Worm (Caenorhabditis elegans) whole organism, L3 larva: Measurements from ENCODE around the gene hpo-40.

Experiments
- R02D3.7 ChIP-seq: fragments of 150-350 bp; optimal IDR thresholded peaks from 2 replicates; lab custom pipeline; 2014; ENCODE audit warnings: missing biosample characterization, missing genetic modification characterization
- ZK546.5 ChIP-seq: sonication (generic microtip); optimal IDR thresholded peaks from 2 replicates; lab custom pipeline; 2017; ENCODE audit warnings: missing biosample characterization, missing genetic modification characterization
- aly-2 ChIP-seq: fragments of 150-350 bp; optimal IDR thresholded peaks from 2 replicates; lab custom pipeline; 2014; ENCODE audit warnings: missing biosample characterization, missing genetic modification characterization
- ama-1 ChIP-seq: fragments of 150-350 bp; optimal IDR thresholded peaks from 2 replicates; lab custom pipeline; 2018
- ceh-16 ChIP-seq: sonication (generic microtip); optimal IDR thresholded peaks from 2 replicates; lab custom pipeline; 2017; ENCODE audit warnings: missing biosample characterization, missing genetic modification characterization
- ceh-28 ChIP-seq: fragments of 150-350 bp; optimal IDR thresholded peaks from 2 replicates; lab custom pipeline; 2014; ENCODE audit warnings: missing biosample characterization, missing genetic modification reagents, missing genetic modification characterization
- ceh-82 ChIP-seq: fragments of 150-350 bp; optimal IDR thresholded peaks from 2 replicates; lab custom pipeline; 2014; ENCODE audit warnings: missing biosample characterization, missing genetic modification characterization
- ceh-9 ChIP-seq: sonication (generic microtip); optimal IDR thresholded peaks from 2 replicates; lab custom pipeline; 2018; ENCODE audit warnings: missing biosample characterization, missing genetic modification characterization
- daf-12 ChIP-seq: fragments of 150-350 bp; optimal IDR thresholded peaks from 2 replicates; lab custom pipeline; 2014; ENCODE audit warnings: missing biosample characterization, missing genetic modification reagents, missing genetic modification characterization
- egl-27 ChIP-seq: sonication (generic microtip); optimal IDR thresholded peaks from 4 replicates; lab custom pipeline; 2017; ENCODE audit warnings: missing biosample characterization, missing genetic modification reagents, missing genetic modification characterization
- egl-5 ChIP-seq: fragments of 150-350 bp; optimal IDR thresholded peaks from 2 replicates; lab custom pipeline; 2017; ENCODE audit warnings: missing biosample characterization, missing genetic modification reagents, missing genetic modification characterization, inconsistent platforms
- elt-1 ChIP-seq: fragments of 150-350 bp; optimal IDR thresholded peaks from 2 replicates; lab custom pipeline; 2014; ENCODE audit warnings: missing biosample characterization, missing genetic modification characterization
- elt-2 ChIP-seq: sonication (generic microtip); optimal IDR thresholded peaks from 2 replicates; lab custom pipeline; 2016; ENCODE audit warnings: missing genetic modification reagents, mild to moderate bottlenecking, missing genetic modification characterization, missing compliant biosample characterization
- elt-3 ChIP-seq, 3 experiments: fragments of 150-350 bp in 1 of 3; sonication (generic microtip) in 2 of 3; optimal IDR thresholded peaks; 2 replicates in 2 of 3; 4 replicates in 1 of 3; lab custom pipeline; 2014 to 2017; ENCODE audit warnings: missing biosample characterization in 3 of 3, missing genetic modification characterization in 3 of 3
- eor-1 ChIP-seq, 2 experiments: fragments of 150-350 bp; optimal IDR thresholded peaks; 2 replicates each; lab custom pipeline; 2014 to 2018; ENCODE audit warnings: missing biosample characterization in 2 of 2, missing genetic modification characterization in 2 of 2
- fkh-10 ChIP-seq: sonication (generic microtip); optimal IDR thresholded peaks from 2 replicates; lab custom pipeline; 2017; ENCODE audit warnings: missing biosample characterization, missing genetic modification reagents, missing genetic modification characterization
- fkh-2 ChIP-seq: fragments of 150-350 bp; optimal IDR thresholded peaks from 2 replicates; lab custom pipeline; 2014; ENCODE audit warnings: missing biosample characterization, missing genetic modification reagents, missing genetic modification characterization
- fos-1 ChIP-seq: fragments of 150-350 bp; optimal IDR thresholded peaks from 2 replicates; lab custom pipeline; 2014; ENCODE audit warnings: missing biosample characterization, missing genetic modification characterization
- hmg-11 ChIP-seq: sonication (generic microtip); optimal IDR thresholded peaks from 2 replicates; lab custom pipeline; 2016; ENCODE audit warnings: missing genetic modification characterization, missing compliant biosample characterization
- jun-1 ChIP-seq: fragments of 150-350 bp; optimal IDR thresholded peaks from 2 replicates; lab custom pipeline; 2014; ENCODE audit warnings: missing biosample characterization, missing genetic modification reagents, missing genetic modification characterization
- lin-15B ChIP-seq: fragments of 150-350 bp; optimal IDR thresholded peaks from 2 replicates; lab custom pipeline; 2014; ENCODE audit warnings: missing biosample characterization, missing genetic modification characterization
- lin-39 ChIP-seq: fragments of 150-350 bp; optimal IDR thresholded peaks from 2 replicates; lab custom pipeline; 2018; ENCODE audit warnings: missing biosample characterization, missing genetic modification reagents, missing genetic modification characterization
- lsy-12 ChIP-seq: sonication (generic microtip); optimal IDR thresholded peaks from 2 replicates; lab custom pipeline; 2016; ENCODE audit warnings: mild to moderate bottlenecking, missing genetic modification characterization, missing compliant biosample characterization
- mdl-1 ChIP-seq: fragments of 150-350 bp; optimal IDR thresholded peaks from 2 replicates; lab custom pipeline; 2014; ENCODE audit warnings: missing biosample characterization, missing genetic modification characterization
- mml-1 ChIP-seq: fragments of 150-350 bp; sonication (generic microtip); optimal IDR thresholded peaks from 3 replicates; lab custom pipeline; 2014; ENCODE audit warnings: missing biosample characterization, missing genetic modification characterization
- nfya-1 ChIP-seq: sonication (generic microtip); optimal IDR thresholded peaks from 2 replicates; lab custom pipeline; 2017; ENCODE audit warnings: missing genetic modification characterization, mild to moderate bottlenecking, missing compliant biosample characterization, antibody characterized with exemption, moderate library complexity; ENCODE audit not compliant: insufficient read depth
- nhr-11 ChIP-seq: fragments of 150-350 bp; optimal IDR thresholded peaks from 2 replicates; lab custom pipeline; 2014; ENCODE audit warnings: missing biosample characterization, missing genetic modification characterization
- nhr-12 ChIP-seq: fragments of 150-350 bp; optimal IDR thresholded peaks from 2 replicates; lab custom pipeline; 2014; ENCODE audit warnings: missing biosample characterization, missing genetic modification characterization
- nhr-23 ChIP-seq: fragments of 150-350 bp; optimal IDR thresholded peaks from 2 replicates; lab custom pipeline; 2014; ENCODE audit warnings: missing biosample characterization, missing genetic modification reagents, missing genetic modification characterization
- nhr-237 ChIP-seq: fragments of 150-350 bp; optimal IDR thresholded peaks from 2 replicates; lab custom pipeline; 2014; ENCODE audit warnings: missing biosample characterization, missing genetic modification characterization
- nhr-25 ChIP-seq: sonication (generic microtip); optimal IDR thresholded peaks from 2 replicates; lab custom pipeline; 2017; ENCODE audit warnings: missing biosample characterization, missing genetic modification characterization
- nhr-28 ChIP-seq: fragments of 150-350 bp; optimal IDR thresholded peaks from 2 replicates; lab custom pipeline; 2014; ENCODE audit warnings: missing biosample characterization, missing genetic modification characterization
- nhr-43 ChIP-seq: sonication (generic microtip); optimal IDR thresholded peaks from 2 replicates; lab custom pipeline; 2016; ENCODE audit warnings: mild to moderate bottlenecking, missing genetic modification characterization, missing compliant biosample characterization; ENCODE audit not compliant: poor library complexity, severe bottlenecking
- nhr-67 ChIP-seq: fragments of 150-350 bp; optimal IDR thresholded peaks from 2 replicates; lab custom pipeline; 2014; ENCODE audit warnings: missing biosample characterization, missing genetic modification characterization
- nhr-76 ChIP-seq: fragments of 150-350 bp; sonication (generic microtip); optimal IDR thresholded peaks from 5 replicates; lab custom pipeline; 2014; ENCODE audit warnings: missing biosample characterization, missing genetic modification characterization
- nhr-77 ChIP-seq: fragments of 150-350 bp; optimal IDR thresholded peaks from 2 replicates; lab custom pipeline; 2014; ENCODE audit warnings: missing biosample characterization, missing genetic modification characterization
- pha-4 ChIP-seq: fragments of 150-350 bp; optimal IDR thresholded peaks from 2 replicates; lab custom pipeline; 2014; ENCODE audit warnings: missing biosample characterization, missing genetic modification reagents, missing genetic modification characterization
- pqm-1 ChIP-seq: fragments of 150-350 bp; optimal IDR thresholded peaks from 2 replicates; lab custom pipeline; 2017; ENCODE audit warnings: missing biosample characterization, missing genetic modification characterization, inconsistent platforms
- sea-2 ChIP-seq: fragments of 150-350 bp; sonication (generic microtip); optimal IDR thresholded peaks from 4 replicates; lab custom pipeline; 2014; ENCODE audit warnings: missing biosample characterization, missing genetic modification reagents, missing genetic modification characterization
- skn-1 ChIP-seq: fragments of 150-350 bp; optimal IDR thresholded peaks from 2 replicates; lab custom pipeline; 2014; ENCODE audit warnings: missing biosample characterization, missing genetic modification characterization
- snpc-4 ChIP-seq: fragments of 150-350 bp; optimal IDR thresholded peaks from 2 replicates; lab custom pipeline; 2014; ENCODE audit warnings: missing biosample characterization, missing genetic modification characterization
- tbx-2 ChIP-seq: sonication (generic microtip); optimal IDR thresholded peaks from 2 replicates; lab custom pipeline; 2016; ENCODE audit warnings: mild to moderate bottlenecking, missing genetic modification characterization, missing compliant biosample characterization
- unc-39 ChIP-seq: sonication (generic microtip); optimal IDR thresholded peaks from 4 replicates; lab custom pipeline; 2017; ENCODE audit warnings: missing biosample characterization, missing genetic modification characterization
- unc-62 ChIP-seq: fragments of 150-350 bp; sonication (generic microtip); optimal IDR thresholded peaks from 4 replicates; lab custom pipeline; 2014; ENCODE audit warnings: missing biosample characterization, missing genetic modification reagents, missing genetic modification characterization
- zag-1 ChIP-seq: fragments of 150-350 bp; optimal IDR thresholded peaks from 2 replicates; lab custom pipeline; 2014; ENCODE audit warnings: missing biosample characterization, missing genetic modification characterization
- ztf-11 ChIP-seq: fragments of 150-350 bp; optimal IDR thresholded peaks from 2 replicates; lab custom pipeline; 2014; ENCODE audit warnings: missing biosample characterization, missing genetic modification characterization
- ztf-4 ChIP-seq: fragments of 150-350 bp; optimal IDR thresholded peaks from 2 replicates; lab custom pipeline; 2014; ENCODE audit warnings: missing biosample characterization, missing genetic modification characterization

hpo-40 gene

DNA sequence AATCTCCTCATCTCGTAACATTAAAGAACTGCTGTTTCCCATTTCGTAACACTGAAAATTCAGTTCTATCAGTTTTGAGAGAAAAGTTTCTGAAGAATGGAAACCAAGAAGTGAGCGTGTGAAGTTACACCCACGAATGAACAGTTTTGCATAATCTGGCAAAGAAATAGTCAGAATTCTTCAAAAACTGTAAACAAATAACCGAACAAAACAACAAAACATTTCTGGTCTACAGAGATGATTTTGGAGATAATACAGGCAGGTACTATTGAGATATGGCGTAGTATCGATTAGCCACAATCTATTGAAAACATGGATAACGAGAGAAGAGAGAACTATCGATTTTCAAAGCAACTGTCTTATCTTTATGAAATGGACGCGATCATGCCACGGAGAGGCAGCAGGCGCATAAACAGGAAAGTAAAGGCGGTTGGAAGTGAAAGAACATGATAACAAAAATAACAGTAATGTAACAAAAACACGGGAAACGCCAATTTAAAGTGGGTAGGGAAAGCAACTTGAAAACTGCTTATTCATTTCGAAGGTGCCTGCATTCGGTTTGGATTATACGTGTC is 9.2 kb upstream of the hpo-40 start, which contains the start of gene chpf-1 (continued):
- TF ChIP-seq nhr-237 (tag; lab: Kevin White, UChicago) (no peak), nhr-23 (tag; lab: Kevin White, UChicago) (peak; percentile 42)

DNA sequence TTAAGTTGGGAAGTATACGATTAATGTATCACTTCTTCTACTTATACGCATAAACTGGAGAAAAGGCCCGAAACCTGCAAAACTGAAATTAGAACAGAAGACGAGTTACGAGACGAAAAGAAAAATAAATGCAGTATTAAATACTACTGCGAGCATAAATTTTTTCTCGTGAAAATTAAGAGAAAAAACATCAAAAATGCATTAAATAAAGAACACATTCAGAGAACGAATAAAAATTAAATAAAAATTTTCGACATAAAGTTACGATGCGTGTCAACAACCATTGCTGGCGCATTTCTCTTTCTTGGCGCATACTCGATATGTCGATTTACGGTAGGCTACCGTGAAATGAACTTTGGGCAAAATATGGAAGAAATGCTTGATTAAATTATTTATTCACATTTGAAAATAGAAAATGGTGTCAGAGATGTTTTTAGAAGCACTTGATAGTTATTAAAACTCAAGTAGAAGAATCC is 7.8 kb upstream of the hpo-40 start, which contains the start of the genes ZK856.19 and ZK856.11:
ZK856.19 (minus strand) TSS at position 51 of the 476 bp plus-strand sequence.
ZK856.11 (minus strand) TSS at position 76 of the 476 bp plus-strand sequence.
- TF ChIP-seq aly-2 (no peak), nhr-67 (tag; lab: Kevin White, UChicago) (no peak), ZK546.5 (no peak), nhr-11 (tag; lab: Kevin White, UChicago) (no peak), ceh-28 (tag; lab: Kevin White, UChicago) (peak; percentile 33), ztf-11 (no peak), elt-3 (tag; optimal IDR thresholded peaks at IDR 0.05; lab: Kevin White, UChicago) (no peak), hmg-11 (tag; lab: Kevin White, UChicago) (peak; percentile 28), nhr-25 (tag; lab: Kevin White, UChicago) (no peak), fkh-10 (GFP tag; lab: Kevin White, UChicago) (peak; percentile 28), eor-1 (tag; optimal IDR thresholded peaks at IDR 0.05; lab: Kevin White, UChicago) (no peak), zag-1 (tag; lab: Kevin White, UChicago) (no peak), tbx-2 (peak; percentile 29), unc-62 (GFP tag; lab: Kevin White, UChicago) (no peak), nhr-43 (tag; lab: Kevin White, UChicago) (peak; percentile 59), mml-1 (tag; lab: Kevin White, UChicago) (no peak), ceh-9 (no peak), lsy-12 (tag; lab: Kevin White, UChicago) (peak; percentile 68), nhr-12 (tag; lab: Kevin White, UChicago) (no peak), lin-15B (tag; lab: Kevin White, UChicago) (peak; percentile 92), fkh-2 (no peak), pha-4 (tag; lab: Kevin White, UChicago) (peak; percentile 88), snpc-4 (tag; lab: Kevin White, UChicago) (peak; percentile 60), fos-1 (no peak), nhr-77 (tag; lab: Kevin White, UChicago) (no peak), elt-1 (tag; lab: Kevin White, UChicago) (no peak), nhr-237 (tag; lab: Kevin White, UChicago) (no peak), nhr-23 (tag; lab: Kevin White, UChicago) (peak; percentile 68), jun-1 (tag; lab: Kevin White, UChicago) (peak; percentile 39), nfya-1 (tag; lab: Kevin White, UChicago) (peak; percentile 61), egl-27 (tag; lab: Kevin White, UChicago) (no peak), nhr-76 (no peak), ceh-16 (tag; lab: Kevin White, UChicago) (no peak), lin-39 (tag; lab: Kevin White, UChicago) (no peak), elt-2 (peak; percentile 43), sea-2 (GFP tag; lab: Kevin White, UChicago) (no peak), nhr-28 (tag; lab: Kevin White, UChicago) (no peak), ama-1 (lab: Kevin White, UChicago) (no peak), daf-12 (tag; lab: Kevin White, UChicago) (no peak), pqm-1 (tag; lab: Kevin White, UChicago) (peak; percentile 30), egl-5 (tag; lab: Kevin White, UChicago) (no peak), ceh-82 (no peak), R02D3.7 (tag; lab: Kevin White, UChicago) (peak; percentile 86), ztf-4 (tag; lab: Kevin White, UChicago) (no peak), mdl-1 (tag; lab: Kevin White, UChicago) (no peak), unc-39 (tag; lab: Kevin White, UChicago) (no peak), skn-1 (tag; lab: Kevin White, UChicago) (no peak)
